Worm (Caenorhabditis elegans) whole organism, L4/young adult: ENCODE data around the gene C38C6.3.
A peak's percentile ranks its signal among the peaks of the same experiment; 100 is the strongest.

Source experiments
- W03F9.2 ChIP-seq: fragments of 150-350 bp; optimal IDR thresholded peaks from 2 replicates; lab custom pipeline; 2014; ENCODE audit warnings: missing biosample characterization, missing genetic modification characterization
- dao-5 ChIP-seq: sonication (generic microtip); optimal IDR thresholded peaks from 2 replicates; lab custom pipeline; 2016; ENCODE audit warnings: missing genotype, missing genetic modification characterization, moderate library complexity, missing compliant biosample characterization
- him-1 ChIP-seq: sonication (generic microtip); optimal IDR thresholded peaks from 2 replicates; lab custom pipeline; 2016; ENCODE audit warnings: missing genotype, missing genetic modification reagents, missing genetic modification characterization, missing compliant biosample characterization

The C38C6.3 gene

DNA sequence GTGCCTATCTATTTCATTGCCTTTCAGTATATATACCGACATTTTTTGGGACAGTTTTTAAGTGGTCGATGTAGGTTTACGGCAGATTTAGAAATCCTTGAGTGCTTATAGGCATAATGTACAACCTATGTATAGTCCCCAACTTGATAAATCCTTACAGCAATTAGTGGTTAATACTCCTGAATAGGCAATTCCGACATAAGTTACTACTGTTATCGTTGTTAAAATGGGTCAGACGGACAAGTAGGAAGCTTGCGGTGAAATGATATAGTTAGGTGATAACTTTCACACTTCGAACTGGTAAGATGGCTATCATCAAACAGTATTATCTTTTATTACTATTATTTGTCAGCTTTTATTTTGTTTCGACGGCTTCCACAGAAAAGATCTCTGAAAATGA lies 10.2 kb upstream of the C38C6.3 start, which contains the start of gene mltn-10:
Gene mltn-10 (plus strand): TSS at position 301 of the 400 bp plus-strand sequence.
- TF ChIP-seq dao-5 (no peak), W03F9.2 (no peak), him-1 (tag; lab: Kevin White, UChicago) (no peak)

DNA sequence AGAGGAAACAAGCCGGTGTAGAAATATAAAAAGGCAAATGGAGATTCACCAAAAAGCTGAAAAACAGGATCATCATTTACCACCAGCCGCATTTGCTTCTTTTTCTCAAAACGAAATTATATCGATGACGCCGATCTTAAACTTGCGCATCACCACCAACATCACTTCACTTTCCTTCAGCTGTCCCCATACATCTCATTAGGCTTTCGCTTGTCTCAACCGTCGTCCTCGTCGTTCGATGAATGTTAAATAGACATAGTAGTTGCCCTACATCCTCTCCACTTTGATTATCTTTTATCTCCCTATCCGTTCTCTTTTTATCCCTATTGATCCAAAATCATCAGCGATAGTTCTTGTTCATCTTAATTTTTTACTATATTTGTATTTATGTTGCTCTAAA lies 6.0 kb upstream of the C38C6.3 start:
- TF ChIP-seq dao-5: no peak
- TF ChIP-seq him-1 (tag; lab: Kevin White, UChicago): no peak
- no peak for TF ChIP-seq W03F9.2

DNA sequence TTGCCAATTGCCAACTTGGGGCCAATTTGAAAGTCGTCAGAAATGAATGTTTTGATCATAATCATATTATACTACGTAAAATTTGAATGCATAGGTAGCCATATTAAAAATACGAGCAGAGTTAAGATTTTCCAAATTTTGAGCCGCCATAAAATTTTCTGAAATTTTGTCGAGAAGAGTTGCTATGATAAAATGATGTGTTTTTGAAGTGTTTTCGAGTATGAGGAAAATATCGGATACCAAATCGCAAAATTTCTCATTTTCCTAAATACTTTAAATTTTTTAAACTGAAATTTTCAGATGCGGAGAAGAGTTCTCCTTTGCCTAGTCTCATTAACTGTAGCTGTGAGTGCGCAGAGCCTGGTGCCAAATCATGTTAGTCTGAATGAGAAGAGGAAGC lies 5.6 kb upstream of the C38C6.3 start, which contains the start of gene tag-297:
Gene tag-297 (plus strand): TSS at position 301 of the 400 bp plus-strand sequence.
- TF ChIP-seq dao-5: no peak
- no peak for TF ChIP-seq him-1 (tag; lab: Kevin White, UChicago)
- TF ChIP-seq W03F9.2: no peak

DNA sequence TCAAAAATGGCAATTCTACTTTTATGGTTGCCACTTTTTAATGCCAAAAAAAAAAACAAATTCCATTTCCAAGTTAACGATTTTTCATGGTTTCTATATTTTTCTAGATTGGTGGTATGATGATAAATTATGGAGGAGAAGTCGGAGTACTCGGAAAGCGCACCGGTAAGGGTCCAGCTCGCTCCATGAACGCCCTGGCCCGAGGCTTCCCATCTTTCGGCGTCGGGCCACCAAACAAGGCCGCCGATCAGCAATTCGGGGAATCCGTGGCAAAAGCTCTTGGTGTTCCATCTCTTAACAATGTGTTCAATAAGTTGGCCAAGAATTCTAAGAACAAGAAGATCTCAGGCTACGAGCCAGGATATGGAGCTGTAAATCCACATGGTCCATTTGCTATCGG lies 1.1 kb downstream of the C38C6.3 start:
- TF ChIP-seq dao-5 (no peak), W03F9.2 (no peak), him-1 (tag; lab: Kevin White, UChicago) (no peak)

DNA sequence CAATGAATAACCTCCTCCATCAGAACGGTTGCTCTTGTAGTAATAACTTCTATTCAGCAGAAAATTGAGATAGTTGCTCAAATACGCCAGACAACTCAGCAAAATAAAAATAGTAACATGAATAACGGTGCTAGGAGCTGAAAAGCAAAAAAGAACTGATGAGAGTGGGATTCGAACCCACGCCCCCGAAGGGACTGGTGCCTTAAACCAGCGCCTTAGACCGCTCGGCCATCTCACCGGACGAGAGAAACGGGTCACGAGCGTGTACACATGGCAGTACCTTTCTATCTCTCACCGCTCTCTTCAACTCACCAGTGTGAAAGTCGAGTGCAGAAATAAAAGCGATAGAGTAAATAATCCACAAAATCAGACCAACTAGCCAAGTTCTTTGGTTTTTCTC lies 2.3 kb downstream of the C38C6.3 start:
- TF ChIP-seq W03F9.2: no peak
- peak; percentile 66 for TF ChIP-seq dao-5

DNA sequence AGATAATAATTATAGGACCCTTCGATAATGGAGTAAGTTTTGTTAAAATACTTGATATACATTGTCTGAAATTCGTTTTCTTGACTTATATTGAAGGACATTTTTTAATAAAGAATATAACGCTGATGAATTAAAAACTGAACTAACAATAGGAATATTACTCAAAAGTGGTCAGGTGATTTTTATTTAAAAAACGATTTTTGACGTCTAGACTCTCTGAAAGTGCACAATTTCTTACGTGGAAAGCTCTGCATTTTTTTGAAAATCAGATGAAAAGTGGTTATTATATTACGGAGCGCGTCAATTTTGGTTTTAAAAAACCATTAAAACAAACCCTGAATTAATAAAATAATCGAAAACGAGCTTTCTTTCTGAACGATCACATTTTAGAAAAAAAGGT lies 3.8 kb downstream of the C38C6.3 start, which contains the start of gene sre-13:
Gene sre-13 (minus strand): TSS at position 101 of the 400 bp plus-strand sequence.
- TF ChIP-seq him-1 (tag; lab: Kevin White, UChicago) (no peak), dao-5 (no peak), W03F9.2 (no peak)

DNA sequence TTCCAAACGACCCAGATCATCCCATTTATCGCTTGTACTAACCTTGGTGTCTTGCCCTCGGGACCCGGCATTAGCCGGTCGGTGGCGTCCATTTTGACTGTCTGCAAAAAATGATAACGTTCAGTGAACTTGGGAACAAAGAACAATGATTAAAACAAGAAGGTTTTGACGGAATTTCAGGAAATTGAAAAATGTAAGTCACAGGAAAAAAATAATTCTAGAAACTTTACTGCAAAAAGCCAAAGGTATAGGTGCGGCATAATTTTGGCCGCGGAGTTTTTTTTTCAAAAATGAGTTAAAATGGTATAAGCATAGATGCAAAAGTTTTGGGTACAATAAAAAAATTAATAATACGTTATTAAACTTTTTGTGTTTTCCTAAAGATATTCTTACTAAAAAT lies 11.1 kb downstream of the C38C6.3 start, which contains the start of gene atgp-2:
Gene atgp-2 (minus strand): TSS at position 101 of the 400 bp plus-strand sequence.
- TF ChIP-seq dao-5 (no peak), W03F9.2 (no peak), him-1 (tag; lab: Kevin White, UChicago) (no peak)

DNA sequence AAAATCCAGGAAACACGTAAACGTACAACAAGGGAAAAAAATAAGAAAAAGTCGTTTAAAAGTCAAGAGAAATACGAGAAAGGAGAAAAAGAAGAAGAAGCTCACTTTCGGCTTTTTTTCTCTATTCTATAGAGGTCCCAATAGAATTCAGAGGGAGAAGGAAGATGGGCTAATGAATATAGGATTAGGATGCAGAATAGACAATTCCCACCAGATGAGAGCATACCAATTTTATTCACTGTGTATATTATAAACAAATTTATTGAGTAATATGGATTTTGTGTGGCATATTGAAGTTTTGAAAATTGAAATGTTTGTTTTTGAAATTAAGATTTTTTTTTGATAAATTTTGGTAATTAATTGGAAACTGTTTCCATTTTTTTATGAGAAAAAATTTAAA lies 11.5 kb downstream of the C38C6.3 start:
- TF ChIP-seq dao-5 (no peak), W03F9.2 (no peak), him-1 (tag; lab: Kevin White, UChicago) (no peak)

DNA sequence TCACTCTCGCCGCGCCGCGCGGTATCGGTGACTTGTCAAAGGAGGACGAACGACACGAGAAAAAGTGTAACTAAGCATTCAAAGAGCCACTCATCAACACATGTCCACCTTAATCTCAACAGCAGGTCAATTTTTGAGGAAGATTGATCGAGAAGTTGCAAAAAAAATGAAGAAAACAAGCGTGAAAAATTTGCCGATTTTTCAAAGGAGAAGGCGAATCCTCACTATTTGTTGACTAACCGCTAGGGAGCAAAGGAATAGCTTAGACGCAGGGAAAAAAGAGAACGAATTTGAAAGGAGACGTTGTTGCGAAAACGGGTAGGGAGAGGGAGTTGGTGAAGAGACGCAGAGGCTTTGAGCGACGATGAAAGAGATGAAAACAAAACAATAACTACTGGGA lies 12.4 kb downstream of the C38C6.3 start:
- TF ChIP-seq W03F9.2 (no peak), dao-5 (no peak), him-1 (tag; lab: Kevin White, UChicago) (no peak)

DNA sequence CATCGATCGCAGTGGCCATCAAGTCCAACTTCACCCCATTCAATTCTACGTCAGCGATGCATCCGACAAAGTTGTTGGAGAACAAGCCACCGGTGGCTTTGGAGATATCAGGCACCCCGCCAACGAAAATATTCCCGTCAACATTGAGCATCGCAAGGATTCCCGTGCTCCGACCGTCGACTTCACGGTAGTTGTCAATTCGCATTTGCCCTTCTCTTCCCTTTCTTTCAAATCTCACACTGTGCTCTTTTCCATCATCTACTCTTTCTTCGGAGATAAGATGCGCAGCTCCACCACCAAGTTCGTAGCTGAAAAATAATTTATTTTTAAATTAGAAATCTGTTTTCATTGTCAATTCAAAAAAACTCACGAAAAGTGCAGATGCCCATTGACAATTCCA lies 14.6 kb downstream of the C38C6.3 start:
- TF ChIP-seq W03F9.2 (no peak), dao-5 (no peak), him-1 (tag; lab: Kevin White, UChicago) (no peak)

DNA sequence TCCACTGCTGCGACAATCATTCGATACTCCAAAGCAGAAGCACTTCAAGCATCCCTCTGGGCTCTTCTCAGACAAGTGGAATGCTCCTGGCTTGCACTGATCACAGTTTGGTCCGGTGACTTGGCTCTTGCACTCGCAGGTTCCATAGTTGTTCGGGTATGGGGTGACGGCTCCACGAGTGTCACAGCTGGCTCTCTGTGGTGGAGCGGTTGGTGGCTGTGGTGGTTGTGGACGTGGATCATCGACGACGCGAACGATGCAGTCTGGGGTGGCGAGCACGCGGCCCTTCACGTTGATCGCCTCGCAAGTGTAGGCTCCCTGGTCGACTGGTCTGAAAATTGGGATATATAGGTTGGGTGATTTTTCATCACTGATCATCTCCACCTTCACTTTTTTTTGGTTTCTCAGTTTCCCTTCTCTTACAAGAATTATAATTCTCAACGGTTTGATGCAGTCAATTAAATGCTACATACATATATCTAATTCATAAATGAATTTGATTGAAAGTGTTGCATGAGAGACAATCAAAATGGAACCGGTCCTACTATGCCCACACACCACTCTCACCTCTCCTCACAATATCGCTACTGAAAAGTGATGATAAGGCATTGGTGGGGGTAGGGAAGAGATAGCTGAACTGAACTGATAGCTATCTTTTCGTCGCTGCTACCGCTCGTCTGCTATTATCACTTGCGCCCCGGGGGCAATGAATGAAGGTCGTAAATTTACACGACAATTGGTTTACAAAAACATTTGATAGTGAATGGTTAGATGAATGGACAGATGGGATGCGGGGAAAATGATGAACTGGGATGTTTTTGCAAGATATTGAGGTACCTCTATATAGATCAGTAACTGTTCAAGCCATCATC lies 32.0 kb downstream of the C38C6.3 start:
- TF ChIP-seq him-1 (tag; lab: Kevin White, UChicago): no peak
- no peak for TF ChIP-seq W03F9.2
- no peak for TF ChIP-seq dao-5

DNA sequence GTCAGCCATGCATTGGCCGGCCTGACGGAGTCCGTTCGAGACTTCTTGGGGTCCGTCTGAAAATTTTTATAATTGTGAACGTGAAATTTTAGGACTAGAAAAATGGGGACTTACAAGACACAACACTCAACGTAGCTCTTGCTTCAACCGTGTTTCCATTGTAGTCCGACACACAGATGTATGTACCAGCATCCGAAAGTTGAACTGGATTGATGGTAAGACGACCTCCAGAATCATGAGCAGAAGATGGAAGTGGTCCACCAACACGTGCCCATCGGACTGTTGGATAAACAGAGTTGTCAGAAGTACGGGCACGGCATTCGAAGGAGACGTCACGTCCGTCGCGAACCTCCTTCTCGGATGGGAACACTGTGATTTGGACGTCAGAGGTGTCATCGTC lies 33.4 kb downstream of the C38C6.3 start:
- TF ChIP-seq dao-5 (no peak), W03F9.2 (no peak), him-1 (tag; lab: Kevin White, UChicago) (no peak)

DNA sequence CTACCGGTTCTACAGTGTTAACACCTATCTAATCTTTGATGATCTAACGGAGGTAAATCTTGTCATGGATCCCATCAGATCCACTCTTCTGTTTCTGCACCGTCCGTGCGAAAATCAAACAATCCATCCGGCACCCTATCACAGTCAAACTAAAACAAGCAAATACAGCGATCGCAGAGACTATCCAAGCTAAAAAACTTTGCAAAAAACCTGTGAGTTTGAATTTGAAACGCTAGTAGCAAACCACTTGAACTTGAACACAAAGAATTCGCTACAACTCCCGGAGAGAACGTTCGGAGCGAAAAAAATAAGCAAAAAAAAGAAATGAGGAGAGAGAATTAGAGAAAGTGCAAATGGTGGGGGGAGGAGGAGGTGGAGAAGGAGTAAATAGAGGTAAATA lies 35.7 kb downstream of the C38C6.3 start:
- TF ChIP-seq him-1 (tag; lab: Kevin White, UChicago): no peak
- TF ChIP-seq dao-5: no peak
- TF ChIP-seq W03F9.2: no peak

DNA sequence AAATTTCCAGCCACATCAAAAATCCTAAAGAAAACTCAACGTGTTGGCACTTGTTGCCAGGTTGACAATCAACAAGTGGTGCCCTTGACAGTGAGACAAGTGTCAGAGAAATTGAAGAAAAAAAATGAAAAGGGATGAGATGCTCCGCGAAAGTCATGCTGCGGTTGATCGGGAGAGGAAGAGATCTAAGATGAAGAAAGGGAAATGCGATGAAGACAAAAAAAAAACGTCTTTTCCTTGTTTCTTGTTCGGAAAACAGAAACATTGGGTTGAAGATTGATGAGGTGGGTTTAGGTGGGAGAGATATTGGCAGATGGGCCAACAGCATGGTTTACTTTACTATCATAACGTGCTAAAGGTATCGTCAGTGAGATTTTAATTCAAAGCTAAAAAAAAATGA lies 37.3 kb downstream of the C38C6.3 start:
- TF ChIP-seq W03F9.2 (no peak), dao-5 (no peak), him-1 (tag; lab: Kevin White, UChicago) (no peak)

DNA sequence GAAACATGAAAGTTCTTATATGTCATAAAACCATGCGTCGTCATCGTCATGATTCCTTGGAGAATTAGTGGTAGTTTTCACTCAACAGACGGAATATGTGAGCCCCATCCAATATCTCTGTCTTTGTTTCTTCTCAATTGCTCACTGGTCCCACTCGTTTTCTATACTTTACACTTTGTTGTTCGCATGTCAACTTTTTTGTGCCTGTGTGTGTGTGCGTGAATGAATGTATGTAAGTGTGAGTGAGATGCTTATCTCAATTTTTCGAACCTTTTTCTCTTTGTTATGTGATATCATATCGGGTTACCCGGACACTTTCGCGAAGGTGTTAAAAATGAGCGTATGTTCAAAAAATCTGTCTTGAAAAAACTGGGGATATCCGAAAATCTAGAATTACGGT lies 39.2 kb downstream of the C38C6.3 start:
- TF ChIP-seq dao-5 (no peak), W03F9.2 (no peak), him-1 (tag; lab: Kevin White, UChicago) (no peak)

DNA sequence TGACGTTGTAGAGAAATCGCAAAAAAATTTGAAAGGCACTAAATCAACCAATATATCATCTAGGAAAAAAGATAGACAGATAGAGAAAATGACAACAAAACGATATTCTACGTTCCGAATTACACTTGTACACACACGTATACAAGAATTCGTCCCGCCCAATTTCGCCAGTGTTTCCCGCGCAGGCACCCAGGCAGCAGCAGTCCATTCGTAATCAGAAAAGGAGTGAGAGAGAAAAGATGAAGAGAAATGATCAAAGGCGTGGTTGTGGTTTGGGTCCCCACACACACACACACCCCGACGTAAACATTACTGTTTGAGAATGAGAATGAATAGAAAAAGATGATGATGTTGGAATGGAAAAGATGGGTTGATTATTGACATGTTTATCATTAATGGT lies 40.7 kb downstream of the C38C6.3 start:
- no peak for TF ChIP-seq him-1 (tag; lab: Kevin White, UChicago)
- no peak for TF ChIP-seq dao-5
- no peak for TF ChIP-seq W03F9.2
